Fruit fly (Drosophila melanogaster) whole organism, embryonic: ENCODE data around the gene COX7AL2.

Source experiments
- Atf6 ChIP-seq: fragments of 200-800 bp; sonication (Bioruptor generic); IDR thresholded peaks from 2 replicates; pipeline ENCODE4 v1.3.6; 2022; ENCODE audit warnings: missing biosample characterization, missing genetic modification characterization
- CG10209 ChIP-seq: fragments of 200-800 bp; sonication (Bioruptor generic); optimal IDR thresholded peaks from 3 replicates; lab custom pipeline; 2017; ENCODE audit warnings: missing biosample characterization, mild to moderate bottlenecking, missing genetic modification characterization, missing genetic modification reagents
- CG1024 ChIP-seq: fragments of 200-800 bp; sonication (Bioruptor generic); IDR thresholded peaks from 2 replicates; pipeline ENCODE4 v1.3.6; 2022; ENCODE audit warnings: missing biosample characterization, missing genetic modification characterization
- CG10654 ChIP-seq: fragments of 200-800 bp; sonication (Bioruptor generic); optimal IDR thresholded peaks from 2 replicates; lab custom pipeline; 2016; ENCODE audit warnings: missing biosample characterization, missing genetic modification characterization
- CG11560 ChIP-seq: fragments of 200-800 bp; sonication (Bioruptor generic); IDR thresholded peaks from 3 replicates; pipeline ENCODE4 v1.3.6; 2022; ENCODE audit warnings: missing biosample characterization, missing genetic modification characterization
- CG12659 ChIP-seq: fragments of 200-800 bp; sonication (Bioruptor generic); optimal IDR thresholded peaks from 3 replicates; lab custom pipeline; 2017; ENCODE audit warnings: mild to moderate bottlenecking, missing biosample characterization, missing genetic modification reagents, missing genetic modification characterization
- CG13424 ChIP-seq: fragments of 200-800 bp; sonication (Bioruptor generic); optimal IDR thresholded peaks from 2 replicates; lab custom pipeline; 2019; ENCODE audit warnings: missing biosample characterization, mild to moderate bottlenecking, missing genetic modification characterization, moderate library complexity
- CG14441 ChIP-seq: fragments of 200-800 bp; sonication (Bioruptor generic); IDR thresholded peaks from 2 replicates; pipeline ENCODE4 v1.3.6; 2022; ENCODE audit warnings: missing biosample characterization, missing genetic modification characterization
- CG15011 ChIP-seq: fragments of 200-800 bp; sonication (Bioruptor generic); optimal IDR thresholded peaks from 3 replicates; lab custom pipeline; 2018; ENCODE audit warnings: missing biosample characterization, mild to moderate bottlenecking, missing genetic modification characterization
- CG15073 ChIP-seq: fragments of 200-800 bp; sonication (Bioruptor generic); optimal IDR thresholded peaks from 2 replicates; lab custom pipeline; 2016; ENCODE audit warnings: missing biosample characterization, missing genetic modification characterization
- CG17612 ChIP-seq: fragments of 200-800 bp; sonication (Bioruptor generic); IDR thresholded peaks from 2 replicates; pipeline ENCODE4 v1.3.6; 2022; ENCODE audit warnings: missing biosample characterization, missing genetic modification characterization
- CG17802 ChIP-seq: fragments of 200-800 bp; sonication (Bioruptor generic); optimal IDR thresholded peaks from 2 replicates; lab custom pipeline; 2018; ENCODE audit warnings: missing biosample characterization, mild to moderate bottlenecking, missing genetic modification characterization, moderate library complexity
- CG18764 ChIP-seq: fragments of 200-800 bp; sonication (Bioruptor generic); optimal IDR thresholded peaks from 3 replicates; lab custom pipeline; 2016; ENCODE audit warnings: missing biosample characterization, missing genetic modification characterization
- CG2120 ChIP-seq: fragments of 200-800 bp; sonication (Bioruptor generic); optimal IDR thresholded peaks from 3 replicates; lab custom pipeline; 2016; ENCODE audit warnings: missing biosample characterization, missing genetic modification characterization
- CG32532 ChIP-seq: fragments of 200-800 bp; sonication (Bioruptor generic); IDR thresholded peaks from 2 replicates; pipeline ENCODE4 v1.3.6; 2022; ENCODE audit warnings: missing biosample characterization, missing genetic modification characterization
- CG6175 ChIP-seq: fragments of 200-800 bp; sonication (Bioruptor generic); IDR thresholded peaks from 3 replicates; pipeline ENCODE4 v1.3.6; 2022; ENCODE audit warnings: missing biosample characterization, missing genetic modification characterization
- CG6654 ChIP-seq: fragments of 200-800 bp; sonication (Bioruptor generic); optimal IDR thresholded peaks from 2 replicates; lab custom pipeline; 2017; ENCODE audit warnings: missing biosample characterization, mild to moderate bottlenecking, missing genetic modification characterization
- CG9437 ChIP-seq: fragments of 200-800 bp; sonication (Bioruptor generic); optimal IDR thresholded peaks from 2 replicates; lab custom pipeline; 2018; ENCODE audit warnings: missing biosample characterization, mild to moderate bottlenecking, missing genetic modification characterization
- CTCF ChIP-seq: fragments of 200-800 bp; sonication (Bioruptor generic); optimal IDR thresholded peaks from 2 replicates; lab custom pipeline; 2017; ENCODE audit warnings: missing biosample characterization, mild to moderate bottlenecking, missing genetic modification characterization, moderate library complexity
- CoRest ChIP-seq: fragments of 200-800 bp; sonication (Bioruptor generic); optimal IDR thresholded peaks from 3 replicates; lab custom pipeline; 2018; ENCODE audit warnings: missing biosample characterization, mild to moderate bottlenecking, missing genetic modification characterization, moderate library complexity
- D19A ChIP-seq: fragments of 200-800 bp; optimal IDR thresholded peaks from 3 replicates; lab custom pipeline; 2019; ENCODE audit warnings: missing biosample characterization, mild to moderate bottlenecking, missing genetic modification characterization, moderate library complexity
- Dip2 ChIP-seq: fragments of 200-800 bp; sonication (Bioruptor generic); IDR thresholded peaks from 2 replicates; pipeline ENCODE4 v1.3.6; 2022; ENCODE audit warnings: missing biosample characterization, missing genetic modification characterization
- Fer3 ChIP-seq: fragments of 200-800 bp; sonication (Bioruptor generic); optimal IDR thresholded peaks from 2 replicates; lab custom pipeline; 2018; ENCODE audit warnings: missing biosample characterization, mild to moderate bottlenecking, missing genetic modification characterization, moderate library complexity
- MTF-1 ChIP-seq: fragments of 200-800 bp; sonication (Bioruptor generic); optimal IDR thresholded peaks from 2 replicates; lab custom pipeline; 2018; ENCODE audit warnings: missing biosample characterization, mild to moderate bottlenecking, missing genetic modification characterization, borderline replicate concordance
- Mes4 ChIP-seq: fragments of 200-800 bp; sonication (Bioruptor generic); optimal IDR thresholded peaks from 2 replicates; lab custom pipeline; 2016; ENCODE audit warnings: missing biosample characterization, missing genetic modification characterization
- Optix ChIP-seq: fragments of 200-800 bp; sonication (Bioruptor generic); IDR thresholded peaks from 3 replicates; pipeline ENCODE4 v1.3.6; 2022; ENCODE audit warnings: missing biosample characterization, missing genetic modification characterization
- Six4 ChIP-seq: fragments of 200-800 bp; sonication (Bioruptor generic); optimal IDR thresholded peaks from 2 replicates; lab custom pipeline; 2016; ENCODE audit warnings: missing biosample characterization, missing genetic modification characterization
- Ssrp ChIP-seq: fragments of 200-800 bp; sonication (Bioruptor generic); optimal IDR thresholded peaks from 2 replicates; lab custom pipeline; 2018; ENCODE audit warnings: missing biosample characterization, mild to moderate bottlenecking, missing genetic modification characterization, moderate library complexity
- TFAM ChIP-seq: fragments of 200-800 bp; sonication (Bioruptor generic); optimal IDR thresholded peaks from 2 replicates; lab custom pipeline; 2017; ENCODE audit warnings: missing biosample characterization, missing genetic modification characterization, inconsistent platforms
- Vsx1 ChIP-seq: fragments of 200-800 bp; sonication (Bioruptor generic); optimal IDR thresholded peaks from 2 replicates; lab custom pipeline; 2017; ENCODE audit warnings: missing biosample characterization, mild to moderate bottlenecking, missing genetic modification characterization, missing genetic modification reagents
- YL-1 ChIP-seq: fragments of 200-800 bp; sonication (Bioruptor generic); optimal IDR thresholded peaks from 3 replicates; lab custom pipeline; 2017; ENCODE audit warnings: missing biosample characterization, mild to moderate bottlenecking, missing genetic modification characterization
- ac ChIP-seq: fragments of 200-800 bp; sonication (Bioruptor generic); optimal IDR thresholded peaks from 3 replicates; lab custom pipeline; 2017; ENCODE audit warnings: missing biosample characterization, mild to moderate bottlenecking, missing genetic modification characterization
- ap ChIP-seq: fragments of 200-800 bp; sonication (Bioruptor generic); IDR thresholded peaks from 2 replicates; pipeline ENCODE4 v1.3.6; 2022; ENCODE audit warnings: missing biosample characterization, missing genetic modification characterization
- crol ChIP-seq: fragments of 200-800 bp; sonication (Bioruptor generic); IDR thresholded peaks from 2 replicates; pipeline ENCODE4 v1.3.6; 2022; ENCODE audit warnings: missing biosample characterization, missing genetic modification characterization
- dmrt99B ChIP-seq: fragments of 200-800 bp; sonication (Bioruptor generic); optimal IDR thresholded peaks from 2 replicates; lab custom pipeline; 2018; ENCODE audit warnings: missing biosample characterization, mild to moderate bottlenecking, missing genetic modification characterization, moderate library complexity
- ftz-f1 ChIP-seq: fragments of 200-800 bp; sonication (Bioruptor generic); optimal IDR thresholded peaks from 2 replicates; lab custom pipeline; 2016; ENCODE audit warnings: missing biosample characterization, missing genetic modification characterization
- gcm2 ChIP-seq: fragments of 200-800 bp; sonication (Bioruptor generic); optimal IDR thresholded peaks from 2 replicates; lab custom pipeline; 2016; ENCODE audit warnings: missing biosample characterization, missing genetic modification characterization
- gro ChIP-seq: fragments of 200-800 bp; sonication (Bioruptor generic); optimal IDR thresholded peaks from 2 replicates; lab custom pipeline; 2016; ENCODE audit warnings: missing biosample characterization, missing genetic modification characterization
- gsb-n ChIP-seq: fragments of 200-800 bp; sonication (Bioruptor generic); optimal IDR thresholded peaks from 3 replicates; lab custom pipeline; 2018; ENCODE audit warnings: missing biosample characterization, mild to moderate bottlenecking, missing genetic modification characterization
- ham ChIP-seq: fragments of 200-800 bp; sonication (Bioruptor generic); IDR thresholded peaks from 2 replicates; pipeline ENCODE4 v1.3.6; 2022; ENCODE audit warnings: missing biosample characterization, missing genetic modification characterization
- kah ChIP-seq: fragments of 200-800 bp; sonication (Bioruptor generic); optimal IDR thresholded peaks from 2 replicates; lab custom pipeline; 2018; ENCODE audit warnings: missing biosample characterization, mild to moderate bottlenecking, missing genetic modification characterization
- mld ChIP-seq: fragments of 200-800 bp; sonication (Bioruptor generic); IDR thresholded peaks from 3 replicates; pipeline ENCODE4 v1.3.6; 2022; ENCODE audit warnings: missing biosample characterization, missing genetic modification characterization; ENCODE audit not compliant: partially characterized antibody
- nom ChIP-seq: fragments of 200-800 bp; sonication (Bioruptor generic); optimal IDR thresholded peaks from 2 replicates; lab custom pipeline; 2017; ENCODE audit warnings: missing biosample characterization, missing genetic modification characterization, mild to moderate bottlenecking, moderate library complexity, missing genetic modification reagents
- oc ChIP-seq: fragments of 200-800 bp; sonication (Bioruptor generic); optimal IDR thresholded peaks from 2 replicates; lab custom pipeline; 2018; ENCODE audit warnings: missing biosample characterization, mild to moderate bottlenecking, missing genetic modification characterization, moderate library complexity
- p53 ChIP-seq: fragments of 200-800 bp; sonication (Bioruptor generic); optimal IDR thresholded peaks from 2 replicates; lab custom pipeline; 2016; ENCODE audit warnings: missing biosample characterization, missing genetic modification characterization
- salm ChIP-seq: fragments of 200-800 bp; sonication (Bioruptor generic); optimal IDR thresholded peaks from 2 replicates; lab custom pipeline; 2018; ENCODE audit warnings: missing biosample characterization, mild to moderate bottlenecking, missing genetic modification characterization
- shn ChIP-seq: fragments of 200-800 bp; sonication (Bioruptor generic); optimal IDR thresholded peaks from 3 replicates; lab custom pipeline; 2016; ENCODE audit warnings: missing biosample characterization, missing genetic modification characterization
- stwl ChIP-seq: fragments of 200-800 bp; sonication (Bioruptor generic); optimal IDR thresholded peaks from 3 replicates; lab custom pipeline; 2018; ENCODE audit warnings: missing biosample characterization, mild to moderate bottlenecking, missing genetic modification characterization, moderate library complexity
- wek ChIP-seq: fragments of 200-800 bp; sonication (Bioruptor generic); optimal IDR thresholded peaks from 3 replicates; lab custom pipeline; 2018; ENCODE audit warnings: missing biosample characterization, mild to moderate bottlenecking, missing genetic modification characterization, moderate library complexity

The COX7AL2 gene

dm6 chr2L:2226259-2227121, 28.8 kb upstream of the COX7AL2 start, which contains the start of the genes CG15387 and sau (continued):
- peak; percentile 86 for TF ChIP-seq CG10209 (GFP tag; lab: Kevin White, UChicago)
- TF ChIP-seq CG11560 (tag; lab: Robert Waterston, UW), result peak; percentile 49; the same call in 2 of the 3 replicates
- TF ChIP-seq CG12659 (GFP tag; lab: Kevin White, UChicago), result peak; percentile 90
- peak; percentile 90 for TF ChIP-seq Atf6 (GFP tag; lab: Robert Waterston, UW)
- peak; percentile 40; the same call in 1 of the 3 replicates for TF ChIP-seq Optix (GFP tag; lab: Robert Waterston, UW)
- peak; percentile 96 for TF ChIP-seq CG2120 (GFP tag; lab: Kevin White, UChicago)
- peak; percentile 60 for TF ChIP-seq oc (tag; lab: Kevin White, UChicago)
- peak; percentile 82 for TF ChIP-seq CG14441
- TF ChIP-seq CG17802, result peak; percentile 66
- peak; percentile 23 for TF ChIP-seq CTCF (GFP tag; lab: Kevin White, UChicago)
- TF ChIP-seq ham, result no peak
- TF ChIP-seq CG1024, result peak; percentile 66
- TF ChIP-seq CG15011, result peak; percentile 73
- no peak for TF ChIP-seq Dip2
- peak; percentile 86 for TF ChIP-seq Fer3 (tag; lab: Kevin White, UChicago)
- peak; percentile 57 for TF ChIP-seq CG6654 (GFP tag; lab: Kevin White, UChicago)
- peak; percentile 81 for TF ChIP-seq gsb-n (tag; lab: Kevin White, UChicago)
- TF ChIP-seq Vsx1 (GFP tag; lab: Kevin White, UChicago), result peak; percentile 76
- TF ChIP-seq ap, result peak; percentile 62
- TF ChIP-seq Mes4, result peak; percentile 85
- TF ChIP-seq CG15073 (GFP tag; lab: Kevin White, UChicago), result peak; percentile 49
- no peak for TF ChIP-seq MTF-1 (GFP tag; lab: Kevin White, UChicago)
- peak; percentile 87 for TF ChIP-seq CG32532 (GFP tag; lab: Robert Waterston, UW)
- TF ChIP-seq p53 (GFP tag; lab: Kevin White, UChicago), result peak; percentile 74
- TF ChIP-seq ftz-f1, result peak; percentile 53
- TF ChIP-seq nom (GFP tag; lab: Kevin White, UChicago), result peak; percentile 38
- peak; percentile 29 for TF ChIP-seq YL-1 (GFP tag; lab: Kevin White, UChicago)
- peak; percentile 73 for TF ChIP-seq CG18764 (GFP tag; lab: Kevin White, UChicago)
- 0 out of 2 replicates have a peak, but pooled peaks have one; percentile 35 for TF ChIP-seq CG17612
- TF ChIP-seq crol (GFP tag; lab: Robert Waterston, UW), result no peak
- TF ChIP-seq CG13424 (tag; lab: Kevin White, UChicago), result peak; percentile 90
- peak; percentile 87 for TF ChIP-seq CG10654 (GFP tag; lab: Kevin White, UChicago)
- peak; percentile 93 for TF ChIP-seq gro (GFP tag; lab: Kevin White, UChicago)
- TF ChIP-seq CG9437 (GFP tag; lab: Kevin White, UChicago), result peak; percentile 85
- TF ChIP-seq stwl (tag; lab: Kevin White, UChicago), result peak; percentile 93
- peak; percentile 90 for TF ChIP-seq mld (GFP tag; lab: Robert Waterston, UW)
- TF ChIP-seq CoRest (tag; lab: Kevin White, UChicago), result peak; percentile 91
- peak; percentile 93 for TF ChIP-seq shn (GFP tag; lab: Kevin White, UChicago)
- peak; percentile 48 for TF ChIP-seq wek (GFP tag; lab: Kevin White, UChicago)
- peak; percentile 45 for TF ChIP-seq ac (GFP tag; lab: Kevin White, UChicago)
- TF ChIP-seq Six4 (GFP tag; lab: Kevin White, UChicago), result peak; percentile 81
- peak; percentile 29 for TF ChIP-seq kah (GFP tag; lab: Kevin White, UChicago)
- TF ChIP-seq TFAM (GFP tag; lab: Kevin White, UChicago), result peak; percentile 24
- no peak for TF ChIP-seq gcm2 (GFP tag; lab: Kevin White, UChicago)
- peak; percentile 66 for TF ChIP-seq D19A
- TF ChIP-seq dmrt99B, result peak; percentile 79
- peak; percentile 11; the same call in 1 of the 3 replicates for TF ChIP-seq CG6175 (GFP tag; lab: Robert Waterston, UW)
- TF ChIP-seq salm, result peak; percentile 58
- peak; percentile 81 for TF ChIP-seq Ssrp (tag; lab: Kevin White, UChicago)
